Worm (Caenorhabditis elegans): ENCODE measurements around the gene sri-27.

Gene sri-27

ce11 chrV:1719927-1720326 is 5.5 kb upstream of the sri-27 start, which contains the start of gene srw-102:
TSS of gene srw-102 (plus strand) at chrV:1720227.
- TF ChIP-seq him-1 (tag; optimal IDR thresholded peaks at IDR 0.05), result no peak
- TF ChIP-seq dao-5 (tag; optimal IDR thresholded peaks at IDR 0.05), result no peak
- no peak for TF ChIP-seq W03F9.2 (tag; optimal IDR thresholded peaks at IDR 0.05)

ce11 chrV:1721966-1722365 is 3.5 kb upstream of the sri-27 start, which contains the start of gene srw-101:
TSS of gene srw-101 (plus strand) at chrV:1722266.
- TF ChIP-seq dao-5 (tag; optimal IDR thresholded peaks at IDR 0.05), result no peak
- TF ChIP-seq him-1 (tag; optimal IDR thresholded peaks at IDR 0.05), result no peak
- TF ChIP-seq W03F9.2 (tag; optimal IDR thresholded peaks at IDR 0.05), result no peak

ce11 chrV:1731918-1732317 is 6.5 kb downstream of the sri-27 start, which contains the start of gene gst-21:
TSS of gene gst-21 (minus strand) at chrV:1732018.
- TF ChIP-seq W03F9.2 (tag; optimal IDR thresholded peaks at IDR 0.05) (no peak), dao-5 (tag; optimal IDR thresholded peaks at IDR 0.05) (no peak), him-1 (tag; optimal IDR thresholded peaks at IDR 0.05) (no peak)

DNA sequence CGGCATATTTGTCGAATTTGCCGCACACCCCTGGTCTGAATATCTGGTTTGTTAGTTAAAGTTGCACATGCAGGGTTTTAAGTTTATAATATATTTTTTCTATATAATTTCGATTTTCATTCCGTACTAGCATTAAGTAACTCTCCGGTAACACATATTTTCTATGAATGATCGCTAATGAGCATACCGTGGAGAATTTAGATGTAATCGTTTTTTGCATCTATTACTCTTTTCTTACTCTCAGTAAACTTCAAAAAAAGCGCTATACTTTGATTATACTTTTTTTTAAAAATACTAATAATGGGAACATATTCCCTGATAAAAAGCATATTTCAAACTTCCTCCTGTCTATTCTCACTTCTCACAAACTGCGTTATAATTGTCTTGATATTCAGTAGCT is 9.1 kb downstream of the sri-27 start, which contains the start of gene str-160:
TSS of gene str-160 (plus strand) at position 301 of the 400 bp plus-strand sequence.
- TF ChIP-seq dao-5 (tag; optimal IDR thresholded peaks at IDR 0.05) (no peak), him-1 (tag; optimal IDR thresholded peaks at IDR 0.05) (no peak), W03F9.2 (tag; optimal IDR thresholded peaks at IDR 0.05) (no peak)

DNA sequence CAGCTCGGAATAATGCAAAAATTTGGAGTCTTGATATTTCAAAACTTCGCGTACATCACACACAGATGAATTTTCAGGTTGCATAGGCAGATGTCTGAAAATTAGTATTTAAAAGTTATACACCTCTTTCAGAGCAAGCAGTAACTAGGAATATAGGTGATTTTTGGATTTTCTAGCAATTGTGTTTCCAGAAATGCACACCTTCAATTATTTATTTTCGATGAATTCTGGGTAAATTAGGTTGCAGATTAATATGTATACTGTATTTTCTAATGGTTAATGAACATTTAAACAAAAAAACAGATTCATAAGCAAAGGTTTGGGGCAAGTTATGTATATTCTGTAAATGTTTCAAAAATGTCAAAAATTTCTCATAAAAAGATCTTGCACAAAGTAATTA is 15.6 kb downstream of the sri-27 start, which contains the start of gene srab-25:
TSS of gene srab-25 (minus strand) at position 101 of the 400 bp plus-strand sequence.
- TF ChIP-seq him-1 (tag; optimal IDR thresholded peaks at IDR 0.05), result no peak
- no peak for TF ChIP-seq dao-5 (tag; optimal IDR thresholded peaks at IDR 0.05)
- no peak for TF ChIP-seq W03F9.2 (tag; optimal IDR thresholded peaks at IDR 0.05)

DNA sequence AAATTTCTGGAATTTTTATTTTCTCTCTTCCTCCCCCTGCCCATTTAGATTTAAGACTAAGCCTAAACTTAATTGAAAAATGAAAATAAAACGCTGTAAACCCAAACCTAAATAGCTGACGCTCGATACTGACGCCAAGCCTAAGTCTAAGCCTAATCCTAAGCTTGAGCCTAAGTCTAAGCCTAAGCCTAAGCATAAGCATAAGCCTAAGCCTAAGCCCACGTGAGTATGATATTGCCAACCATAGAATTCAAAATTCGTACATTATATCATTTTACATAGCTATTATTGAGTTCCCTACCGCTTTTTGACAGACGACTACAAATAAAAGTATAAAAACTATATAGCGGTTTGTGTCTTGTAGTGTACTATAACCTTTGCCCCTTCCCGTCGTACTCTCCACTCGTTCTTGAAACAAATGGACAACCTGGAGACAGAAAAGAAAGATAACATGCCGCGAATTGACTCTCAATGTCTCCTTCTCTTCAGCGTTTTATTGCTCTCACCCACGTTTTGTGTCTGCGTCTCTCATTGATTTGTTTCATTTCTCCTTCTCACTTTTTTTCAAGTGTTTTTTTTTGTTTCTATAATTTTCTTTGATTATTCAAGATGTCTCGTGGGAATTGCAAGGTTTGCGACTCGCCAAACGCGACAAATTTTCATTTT is 17.9 kb downstream of the sri-27 start, which contains the start of gene nhr-256:
TSS of gene nhr-256 (plus strand) at position 567 of the 666 bp plus-strand sequence.
- TF ChIP-seq W03F9.2 (tag; optimal IDR thresholded peaks at IDR 0.05), result peak; percentile 80
- TF ChIP-seq dao-5 (tag; optimal IDR thresholded peaks at IDR 0.05), result no peak

DNA sequence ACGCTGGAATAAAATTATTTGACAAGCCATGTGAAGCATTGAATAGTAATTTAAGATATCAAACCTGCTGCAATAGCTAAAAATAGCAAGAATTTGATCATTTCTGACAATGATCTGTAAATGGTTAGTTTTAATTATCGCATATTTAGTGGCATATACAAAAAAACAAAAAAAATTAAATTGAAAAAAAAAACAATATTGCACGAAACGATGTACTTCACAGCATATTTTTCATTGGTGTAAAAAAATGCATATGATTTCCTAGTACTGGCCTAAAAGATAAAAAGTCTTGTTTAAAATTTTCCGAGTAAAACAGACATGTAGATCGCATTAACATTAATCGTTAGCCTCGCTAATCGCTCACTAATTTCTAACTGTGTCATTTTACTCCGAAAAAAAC is 23.6 kb downstream of the sri-27 start, which contains the start of gene ZK697.8:
TSS of gene ZK697.8 (minus strand) at position 101 of the 400 bp plus-strand sequence.
- TF ChIP-seq W03F9.2 (tag; optimal IDR thresholded peaks at IDR 0.05) (no peak), him-1 (tag; optimal IDR thresholded peaks at IDR 0.05) (no peak), dao-5 (tag; optimal IDR thresholded peaks at IDR 0.05) (no peak)

- no peak for TF ChIP-seq dao-5 (tag; optimal IDR thresholded peaks at IDR 0.05)
- TF ChIP-seq him-1 (tag; optimal IDR thresholded peaks at IDR 0.05), result no peak
- no peak for TF ChIP-seq W03F9.2 (tag; optimal IDR thresholded peaks at IDR 0.05)
Observed at ce11 chrV:1751449-1751848, 26.0 kb downstream of the sri-27 start, which contains the start of gene srh-199. TSS of gene srh-199 (minus strand) at chrV:1751549.

ce11 chrV:1752496-1752895 is 27.0 kb downstream of the sri-27 start, which contains the start of gene ZK697.1:
TSS of gene ZK697.1 (plus strand) at chrV:1752796.
- TF ChIP-seq W03F9.2 (tag; optimal IDR thresholded peaks at IDR 0.05), result no peak
- TF ChIP-seq dao-5 (tag; optimal IDR thresholded peaks at IDR 0.05), result no peak
- no peak for TF ChIP-seq him-1 (tag; optimal IDR thresholded peaks at IDR 0.05)

DNA sequence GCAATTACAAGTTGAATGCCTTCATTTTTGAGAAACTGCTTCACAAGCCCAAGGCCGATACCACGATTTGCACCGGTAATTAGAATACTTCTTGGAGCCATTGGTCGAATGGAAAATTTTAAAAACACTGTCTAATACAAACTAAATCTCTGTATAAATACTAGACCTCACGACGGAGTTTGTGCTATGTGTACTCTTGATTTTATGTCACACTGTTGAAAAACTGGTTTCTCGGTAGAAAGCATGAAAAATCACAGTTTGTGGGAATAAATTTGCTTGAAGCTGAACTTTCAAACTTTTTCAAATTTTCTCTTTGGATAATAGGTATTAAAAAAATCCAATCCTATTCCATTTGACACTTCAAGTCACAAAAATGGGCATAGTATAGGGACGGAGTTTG is 30.1 kb downstream of the sri-27 start, which contains the start of gene ZK697.14:
TSS of gene ZK697.14 (minus strand) at position 101 of the 400 bp plus-strand sequence.
- no peak for TF ChIP-seq him-1 (tag; optimal IDR thresholded peaks at IDR 0.05)
- TF ChIP-seq dao-5 (tag; optimal IDR thresholded peaks at IDR 0.05), result no peak
- no peak for TF ChIP-seq W03F9.2 (tag; optimal IDR thresholded peaks at IDR 0.05)

DNA sequence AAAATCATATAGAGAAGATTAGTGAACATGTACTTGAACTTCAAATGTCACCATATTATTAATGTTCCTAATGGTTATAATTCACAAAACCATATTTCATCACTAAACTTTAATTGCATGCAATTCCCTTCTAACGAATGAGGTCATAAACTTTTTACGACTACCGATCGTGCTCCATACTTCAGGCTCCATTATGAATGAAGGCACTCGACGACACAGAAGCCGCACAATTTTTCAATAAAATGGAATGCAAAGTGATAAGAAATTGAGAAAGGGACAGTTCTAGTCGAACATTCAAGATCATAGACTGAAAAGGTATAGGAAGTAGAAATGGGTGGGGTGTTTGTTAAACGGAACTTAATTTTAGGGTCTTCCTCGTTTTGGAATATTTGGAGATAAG is 30.6 kb downstream of the sri-27 start:
- no peak for TF ChIP-seq W03F9.2 (tag; optimal IDR thresholded peaks at IDR 0.05)
- no peak for TF ChIP-seq dao-5 (tag; optimal IDR thresholded peaks at IDR 0.05)
- no peak for TF ChIP-seq him-1 (tag; optimal IDR thresholded peaks at IDR 0.05)

ce11 chrV:1756856-1757255 is 31.4 kb downstream of the sri-27 start, which contains the start of gene clec-204:
TSS of gene clec-204 (plus strand) at chrV:1757156.
- no peak for TF ChIP-seq dao-5 (tag; optimal IDR thresholded peaks at IDR 0.05)
- TF ChIP-seq him-1 (tag; optimal IDR thresholded peaks at IDR 0.05), result no peak
- TF ChIP-seq W03F9.2 (tag; optimal IDR thresholded peaks at IDR 0.05), result no peak

DNA sequence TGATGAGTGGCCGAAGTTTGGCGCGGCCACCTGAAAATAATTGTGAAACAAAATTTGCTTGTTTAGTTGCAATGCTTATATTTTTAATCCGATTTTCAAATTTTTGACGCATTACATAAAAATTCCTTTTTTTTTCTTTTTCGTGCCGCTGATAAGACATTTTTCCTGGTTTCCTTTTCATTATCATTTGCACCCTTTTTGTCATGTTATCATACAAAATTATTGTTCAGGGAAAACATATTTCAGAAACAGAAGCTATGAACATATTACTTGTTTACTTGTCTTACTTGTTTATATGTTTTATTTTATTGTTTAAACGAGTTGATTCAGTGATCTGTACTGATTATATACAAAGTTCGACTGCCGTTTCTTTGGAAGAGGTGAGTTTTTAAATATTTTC is 35.2 kb downstream of the sri-27 start, which contains the start of gene clec-205:
TSS of gene clec-205 (plus strand) at position 212 of the 400 bp plus-strand sequence.
- TF ChIP-seq dao-5 (tag; optimal IDR thresholded peaks at IDR 0.05) (no peak), him-1 (tag; optimal IDR thresholded peaks at IDR 0.05) (no peak), W03F9.2 (tag; optimal IDR thresholded peaks at IDR 0.05) (no peak)

- no peak for TF ChIP-seq W03F9.2 (tag; optimal IDR thresholded peaks at IDR 0.05)
- TF ChIP-seq him-1 (tag; optimal IDR thresholded peaks at IDR 0.05), result no peak
- no peak for TF ChIP-seq dao-5 (tag; optimal IDR thresholded peaks at IDR 0.05)
Observed at ce11 chrV:1767427-1767826, 42.0 kb downstream of the sri-27 start.
